Worm (Caenorhabditis elegans): Measurements from ENCODE around the gene ZK686.1.

Gene ZK686.1

DNA sequence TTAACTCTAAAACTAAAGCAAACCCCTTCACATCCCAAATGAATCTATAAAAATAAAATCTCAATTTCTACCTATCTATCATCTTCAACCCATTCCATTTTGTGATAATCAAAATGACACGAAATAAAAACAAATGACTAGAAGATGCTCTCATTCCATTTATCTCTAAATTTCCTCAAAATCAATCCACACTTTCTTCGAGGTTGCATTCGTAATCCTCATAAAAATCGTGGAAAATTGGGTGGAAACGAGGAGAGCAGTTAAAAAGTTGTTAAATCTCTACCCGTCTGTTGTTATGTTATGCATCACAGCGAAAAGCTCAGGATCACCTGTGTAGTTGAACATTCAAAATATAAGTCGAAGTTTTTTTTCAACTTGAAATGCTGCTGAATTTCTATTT, 34.0 kb downstream of the ZK686.1 start:
- TF ChIP-seq daf-16 (GFP tag; optimal IDR thresholded peaks at IDR 0.05): no peak
- no peak for TF ChIP-seq daf-16 (tag; optimal IDR thresholded peaks at IDR 0.05)
- no peak for TF ChIP-seq hlh-30 (tag; optimal IDR thresholded peaks at IDR 0.05; ENCODE audit: insufficient read depth)

ce11 chrIII:7809033-7809432, 36.1 kb downstream of the ZK686.1 start:
- TF ChIP-seq cey-2 (tag; optimal IDR thresholded peaks at IDR 0.05; ENCODE audit: borderline replicate concordance, insufficient read depth) (no peak), lin-13 (GFP tag; optimal IDR thresholded peaks at IDR 0.05) (no peak), ZK337.2 (GFP tag; IDR thresholded peaks at IDR 0.05) (no peak), egl-43 (GFP tag; IDR thresholded peaks at IDR 0.05) (no peak), jun-1 (tag; optimal IDR thresholded peaks at IDR 0.05) (no peak), hlh-30 (tag; optimal IDR thresholded peaks at IDR 0.05; ENCODE audit: insufficient read depth) (no peak), ces-1 (GFP tag; optimal IDR thresholded peaks at IDR 0.05) (no peak), set-16 (GFP tag; IDR thresholded peaks at IDR 0.05) (no peak), zag-1 (tag; optimal IDR thresholded peaks at IDR 0.05) (no peak), lsy-2 (tag; optimal IDR thresholded peaks at IDR 0.05) (no peak), hif-1 (tag; optimal IDR thresholded peaks at IDR 0.05) (no peak), mxl-3 (GFP tag; optimal IDR thresholded peaks at IDR 0.05) (no peak), snpc-4 (tag; optimal IDR thresholded peaks at IDR 0.05) (no peak), unc-62 (GFP tag; optimal IDR thresholded peaks at IDR 0.05 in 1 of 2) (no peak), unc-62 (tag; optimal IDR thresholded peaks at IDR 0.05) (no peak), ceh-32 (tag; optimal IDR thresholded peaks at IDR 0.05; ENCODE audit: poor library complexity) (no peak), F26F4.8 (GFP tag; conservative IDR thresholded peaks at IDR 0.05) (no peak), T26A8.4 (GFP tag; IDR thresholded peaks at IDR 0.05) (no peak), nhr-48 (tag; optimal IDR thresholded peaks at IDR 0.05) (no peak), zip-11 (GFP tag; IDR thresholded peaks at IDR 0.05) (no peak), madf-5 (GFP tag; IDR thresholded peaks at IDR 0.05) (no peak)

DNA sequence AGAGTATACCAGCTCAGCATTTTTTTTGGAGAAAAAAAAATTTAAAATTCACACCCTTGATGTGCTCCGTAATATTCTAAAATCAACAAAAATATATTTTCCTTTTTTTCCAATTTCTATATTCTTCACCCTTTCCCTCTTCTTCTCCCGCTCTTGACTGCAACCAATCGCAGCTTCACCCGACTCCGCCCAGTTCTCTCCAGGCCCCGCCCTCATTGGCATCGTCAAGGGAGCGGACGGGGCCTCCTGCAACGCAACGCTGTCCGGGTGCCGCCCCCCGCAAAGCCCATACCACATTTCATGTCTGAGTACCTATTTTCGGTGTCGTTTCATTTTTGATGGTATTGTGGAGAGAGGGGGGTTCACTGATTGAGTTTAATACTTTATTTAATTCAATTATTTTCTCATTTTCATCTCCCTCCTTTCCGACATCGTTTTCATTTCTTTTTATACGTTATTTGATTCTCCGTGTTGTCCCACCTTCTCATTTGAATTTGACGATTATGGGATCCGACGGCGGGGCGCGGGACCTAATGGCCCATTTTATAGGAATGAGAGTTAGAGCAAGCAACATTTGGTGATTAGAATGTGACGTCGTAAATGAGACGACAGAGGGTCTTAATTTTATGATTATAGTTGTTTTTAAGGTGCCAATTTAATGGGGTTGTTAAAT, 39.4 kb downstream of the ZK686.1 start:
- TF ChIP-seq ceh-28 (tag; optimal IDR thresholded peaks at IDR 0.05) (no peak), set-16 (GFP tag; IDR thresholded peaks at IDR 0.05) (peak; percentile 91), duxl-1 (tag; optimal IDR thresholded peaks at IDR 0.05; ENCODE audit: poor library complexity) (peak; percentile 62), lin-29 (GFP tag; IDR thresholded peaks at IDR 0.05) (no peak), cey-2 (tag; optimal IDR thresholded peaks at IDR 0.05; ENCODE audit: borderline replicate concordance, insufficient read depth) (no peak), unc-62 (GFP tag; optimal IDR thresholded peaks at IDR 0.05 in 1 of 2) (peak in 1 of 2 experiments; percentile 12), unc-62 (tag; optimal IDR thresholded peaks at IDR 0.05) (no peak)

DNA sequence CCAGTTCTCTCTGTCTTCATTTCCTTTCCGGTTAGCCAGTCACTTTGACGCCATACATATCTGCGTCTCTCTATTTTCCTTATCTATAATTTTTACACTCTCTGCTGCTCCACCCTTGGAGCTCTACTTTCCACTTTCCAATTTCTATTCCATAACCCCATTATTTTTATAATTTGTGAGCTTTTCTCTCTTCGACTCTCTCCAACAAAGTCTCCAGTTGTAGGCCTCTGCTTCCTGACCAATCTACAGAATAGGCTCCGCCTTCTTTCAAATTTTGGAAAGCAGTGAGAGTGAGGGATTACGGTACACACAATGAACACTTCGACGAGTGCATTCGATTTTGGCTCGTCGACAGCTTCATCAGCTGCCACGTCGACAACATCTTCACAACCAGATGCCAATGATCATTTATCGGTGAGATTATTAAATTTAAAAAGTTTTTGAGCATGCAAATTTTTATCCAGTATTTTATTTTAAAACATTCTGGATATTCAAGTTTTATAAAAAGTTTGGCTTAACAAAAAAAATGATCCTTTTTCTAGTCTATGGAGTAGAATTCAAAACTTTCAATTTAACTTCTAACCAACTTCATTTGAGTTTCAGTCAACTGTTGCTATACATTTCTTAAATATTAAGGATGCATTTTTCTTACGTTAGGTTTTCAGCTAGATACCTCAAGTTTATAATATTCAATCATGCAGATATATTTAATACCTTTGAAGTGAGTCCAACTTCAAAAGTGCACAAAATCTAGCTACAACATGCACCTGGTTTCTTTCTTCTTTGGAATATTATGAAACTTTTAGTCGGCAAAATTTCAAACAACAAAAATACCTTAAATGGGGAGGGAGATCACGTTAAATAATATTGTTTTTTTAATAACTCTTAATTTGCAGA, 41.5 kb downstream of the ZK686.1 start, which contains the start of gene egl-5:
Gene egl-5 (plus strand): TSS at position 216 of the 897 bp plus-strand sequence.
- TF ChIP-seq madf-9 (GFP tag; conservative IDR thresholded peaks at IDR 0.05): no peak
- TF ChIP-seq nhr-6 (tag; optimal IDR thresholded peaks at IDR 0.05): peak; percentile 100
- no peak for TF ChIP-seq daf-8 (GFP tag; IDR thresholded peaks at IDR 0.05)
- no peak for TF ChIP-seq mdt-29 (GFP tag; IDR thresholded peaks at IDR 0.05)
- no peak for TF ChIP-seq lin-1 (GFP tag; IDR thresholded peaks at IDR 0.05)

DNA sequence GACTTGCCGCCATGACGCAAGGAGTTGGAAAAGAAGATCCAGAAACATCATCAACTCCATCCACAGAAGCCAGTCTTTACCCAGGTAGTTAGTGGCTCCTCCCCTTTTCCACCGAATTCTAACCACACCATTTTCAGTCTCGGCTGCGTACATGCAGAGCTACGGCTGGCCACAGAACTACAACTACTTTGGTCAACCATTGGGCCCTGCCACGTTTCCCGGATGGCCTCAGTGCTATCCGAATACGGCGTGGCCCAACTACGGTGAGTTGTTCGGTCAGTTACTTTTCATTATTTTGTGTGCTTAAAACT, 42.1 kb downstream of the ZK686.1 start:
- no peak for TF ChIP-seq egl-43 (GFP tag; IDR thresholded peaks at IDR 0.05)
- TF ChIP-seq unc-62 (GFP tag; optimal IDR thresholded peaks at IDR 0.05 in 1 of 2): peak in 1 of 2 experiments; percentile 49
- TF ChIP-seq unc-62 (tag; optimal IDR thresholded peaks at IDR 0.05): no peak

All from whole organism, L4 larva.